Worm (Caenorhabditis elegans) whole organism, L3 larva: ENCODE measurements around the gene ZK1127.12.
"Not testable (repeated sequence)": the region's sequence is repeated elsewhere in the genome, so short reads cannot be mapped to it uniquely, and the experiment has no call there.

Source experiments
- R02D3.7 ChIP-seq: fragments of 150-350 bp; optimal IDR thresholded peaks from 2 replicates; lab custom pipeline; 2014; ENCODE audit warnings: missing biosample characterization, missing genetic modification characterization
- ama-1 ChIP-seq: fragments of 150-350 bp; optimal IDR thresholded peaks from 2 replicates; lab custom pipeline; 2018
- ceh-28 ChIP-seq: fragments of 150-350 bp; optimal IDR thresholded peaks from 2 replicates; lab custom pipeline; 2014; ENCODE audit warnings: missing biosample characterization, missing genetic modification reagents, missing genetic modification characterization
- ceh-82 ChIP-seq: fragments of 150-350 bp; optimal IDR thresholded peaks from 2 replicates; lab custom pipeline; 2014; ENCODE audit warnings: missing biosample characterization, missing genetic modification characterization
- daf-12 ChIP-seq: fragments of 150-350 bp; optimal IDR thresholded peaks from 2 replicates; lab custom pipeline; 2014; ENCODE audit warnings: missing biosample characterization, missing genetic modification reagents, missing genetic modification characterization
- egl-5 ChIP-seq: fragments of 150-350 bp; optimal IDR thresholded peaks from 2 replicates; lab custom pipeline; 2017; ENCODE audit warnings: missing biosample characterization, missing genetic modification reagents, missing genetic modification characterization, inconsistent platforms
- elt-1 ChIP-seq: fragments of 150-350 bp; optimal IDR thresholded peaks from 2 replicates; lab custom pipeline; 2014; ENCODE audit warnings: missing biosample characterization, missing genetic modification characterization
- elt-2 ChIP-seq: sonication (generic microtip); optimal IDR thresholded peaks from 2 replicates; lab custom pipeline; 2016; ENCODE audit warnings: missing genetic modification reagents, mild to moderate bottlenecking, missing genetic modification characterization, missing compliant biosample characterization
- fkh-10 ChIP-seq: sonication (generic microtip); optimal IDR thresholded peaks from 2 replicates; lab custom pipeline; 2017; ENCODE audit warnings: missing biosample characterization, missing genetic modification reagents, missing genetic modification characterization
- fkh-2 ChIP-seq: fragments of 150-350 bp; optimal IDR thresholded peaks from 2 replicates; lab custom pipeline; 2014; ENCODE audit warnings: missing biosample characterization, missing genetic modification reagents, missing genetic modification characterization
- hmg-11 ChIP-seq: sonication (generic microtip); optimal IDR thresholded peaks from 2 replicates; lab custom pipeline; 2016; ENCODE audit warnings: missing genetic modification characterization, missing compliant biosample characterization
- lin-39 ChIP-seq: fragments of 150-350 bp; optimal IDR thresholded peaks from 2 replicates; lab custom pipeline; 2018; ENCODE audit warnings: missing biosample characterization, missing genetic modification reagents, missing genetic modification characterization
- mdl-1 ChIP-seq: fragments of 150-350 bp; optimal IDR thresholded peaks from 2 replicates; lab custom pipeline; 2014; ENCODE audit warnings: missing biosample characterization, missing genetic modification characterization
- mml-1 ChIP-seq: fragments of 150-350 bp; sonication (generic microtip); optimal IDR thresholded peaks from 3 replicates; lab custom pipeline; 2014; ENCODE audit warnings: missing biosample characterization, missing genetic modification characterization
- nfya-1 ChIP-seq: sonication (generic microtip); optimal IDR thresholded peaks from 2 replicates; lab custom pipeline; 2017; ENCODE audit warnings: missing genetic modification characterization, mild to moderate bottlenecking, missing compliant biosample characterization, antibody characterized with exemption, moderate library complexity; ENCODE audit not compliant: insufficient read depth
- nhr-11 ChIP-seq: fragments of 150-350 bp; optimal IDR thresholded peaks from 2 replicates; lab custom pipeline; 2014; ENCODE audit warnings: missing biosample characterization, missing genetic modification characterization
- nhr-25 ChIP-seq: sonication (generic microtip); optimal IDR thresholded peaks from 2 replicates; lab custom pipeline; 2017; ENCODE audit warnings: missing biosample characterization, missing genetic modification characterization
- nhr-43 ChIP-seq: sonication (generic microtip); optimal IDR thresholded peaks from 2 replicates; lab custom pipeline; 2016; ENCODE audit warnings: mild to moderate bottlenecking, missing genetic modification characterization, missing compliant biosample characterization; ENCODE audit not compliant: poor library complexity, severe bottlenecking
- nhr-67 ChIP-seq: fragments of 150-350 bp; optimal IDR thresholded peaks from 2 replicates; lab custom pipeline; 2014; ENCODE audit warnings: missing biosample characterization, missing genetic modification characterization
- nhr-76 ChIP-seq: fragments of 150-350 bp; sonication (generic microtip); optimal IDR thresholded peaks from 5 replicates; lab custom pipeline; 2014; ENCODE audit warnings: missing biosample characterization, missing genetic modification characterization
- sea-2 ChIP-seq: fragments of 150-350 bp; sonication (generic microtip); optimal IDR thresholded peaks from 4 replicates; lab custom pipeline; 2014; ENCODE audit warnings: missing biosample characterization, missing genetic modification reagents, missing genetic modification characterization
- skn-1 ChIP-seq: fragments of 150-350 bp; optimal IDR thresholded peaks from 2 replicates; lab custom pipeline; 2014; ENCODE audit warnings: missing biosample characterization, missing genetic modification characterization
- tbx-2 ChIP-seq: sonication (generic microtip); optimal IDR thresholded peaks from 2 replicates; lab custom pipeline; 2016; ENCODE audit warnings: mild to moderate bottlenecking, missing genetic modification characterization, missing compliant biosample characterization
- unc-39 ChIP-seq: sonication (generic microtip); optimal IDR thresholded peaks from 4 replicates; lab custom pipeline; 2017; ENCODE audit warnings: missing biosample characterization, missing genetic modification characterization
- unc-62 ChIP-seq: fragments of 150-350 bp; sonication (generic microtip); optimal IDR thresholded peaks from 4 replicates; lab custom pipeline; 2014; ENCODE audit warnings: missing biosample characterization, missing genetic modification reagents, missing genetic modification characterization
- zag-1 ChIP-seq: fragments of 150-350 bp; optimal IDR thresholded peaks from 2 replicates; lab custom pipeline; 2014; ENCODE audit warnings: missing biosample characterization, missing genetic modification characterization
- ztf-11 ChIP-seq: fragments of 150-350 bp; optimal IDR thresholded peaks from 2 replicates; lab custom pipeline; 2014; ENCODE audit warnings: missing biosample characterization, missing genetic modification characterization

ZK1127.12 gene

DNA sequence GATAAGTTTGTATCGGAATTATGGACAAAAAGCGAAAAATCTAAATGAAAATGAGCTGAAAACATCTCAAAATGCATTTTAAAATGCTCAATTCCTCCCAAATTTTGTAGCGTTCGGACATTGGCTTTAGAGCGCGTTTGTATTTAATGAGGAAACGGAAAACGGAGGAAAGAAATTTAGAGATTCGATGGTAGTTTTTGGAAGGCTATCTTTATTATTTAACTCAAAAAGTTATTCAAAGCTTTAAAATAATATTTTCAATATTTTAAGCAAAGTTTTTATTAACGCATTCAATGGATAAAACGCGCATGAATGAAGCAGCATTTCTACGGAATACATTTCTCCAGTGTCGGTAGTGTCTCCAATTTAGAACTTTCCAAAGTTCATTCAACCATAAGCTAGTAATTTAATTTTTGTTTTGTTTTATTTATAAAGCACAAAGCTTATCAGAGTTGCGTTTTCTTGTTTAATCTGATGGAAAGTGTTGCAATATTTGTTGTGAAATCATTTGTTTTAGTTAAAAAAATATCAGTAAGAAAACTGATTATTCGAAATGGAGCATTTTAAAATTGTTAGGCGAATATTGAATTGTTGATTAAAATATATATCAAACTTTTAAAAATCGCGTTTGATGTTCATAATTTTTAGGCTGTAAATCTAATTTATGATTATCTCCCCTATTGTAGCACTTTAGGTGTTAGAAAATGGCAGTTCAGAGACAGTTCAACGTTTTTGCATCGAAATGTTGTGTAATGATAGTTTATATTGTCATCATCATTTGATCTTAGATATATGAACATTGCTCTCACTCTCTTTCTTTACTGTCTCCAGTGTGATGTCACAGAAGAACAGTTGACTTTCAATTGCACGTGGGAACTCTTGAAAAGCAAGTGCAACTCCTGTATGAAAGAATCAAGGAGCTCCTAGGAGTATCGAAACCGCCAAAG lies 21.0 kb downstream of the ZK1127.12 start (continued):
- peak; percentile 62 for TF ChIP-seq nfya-1
- TF ChIP-seq hmg-11 (tag; lab: Kevin White, UChicago) = no peak
- no peak for TF ChIP-seq nhr-67 (tag; lab: Kevin White, UChicago)
- no peak for TF ChIP-seq ama-1 (lab: Kevin White, UChicago)
- TF ChIP-seq mml-1 (tag; lab: Kevin White, UChicago) = no peak
- TF ChIP-seq lin-39 = no peak
- no peak for TF ChIP-seq R02D3.7 (tag; lab: Kevin White, UChicago)
- TF ChIP-seq unc-39 (tag; lab: Kevin White, UChicago) = no peak
- no peak for TF ChIP-seq sea-2 (GFP tag; lab: Kevin White, UChicago)

DNA sequence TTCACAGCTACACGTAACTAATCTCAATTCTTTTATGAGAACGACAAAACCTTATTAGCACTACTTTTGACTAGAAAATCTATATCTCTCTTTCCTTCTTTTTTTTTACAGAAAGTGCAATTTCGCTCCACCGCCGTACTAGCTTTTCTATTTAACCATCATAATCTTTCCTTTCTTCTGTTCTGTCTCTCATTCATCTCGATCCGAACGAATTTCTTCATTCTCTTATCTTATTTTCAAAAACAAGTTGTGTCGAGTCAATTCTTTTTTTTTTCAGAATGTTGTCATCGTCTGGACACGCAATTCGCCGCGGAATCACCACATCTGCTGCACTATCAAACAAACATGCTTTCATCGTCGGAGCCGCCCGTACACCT lies 21.6 kb downstream of the ZK1127.12 start, which contains the start of gene kat-1:
Gene kat-1 (plus strand): TSS at position 278 of the 377 bp plus-strand sequence.
- no peak for TF ChIP-seq nhr-11 (tag; lab: Kevin White, UChicago)
- no peak for TF ChIP-seq skn-1 (tag; lab: Kevin White, UChicago)
- TF ChIP-seq elt-2 (tag; lab: Kevin White, UChicago) = no peak
- no peak for TF ChIP-seq unc-62 (GFP tag; lab: Kevin White, UChicago)
- no peak for TF ChIP-seq sea-2 (GFP tag; lab: Kevin White, UChicago)
- TF ChIP-seq tbx-2 (tag; lab: Kevin White, UChicago) = no peak
- no peak for TF ChIP-seq unc-39 (tag; lab: Kevin White, UChicago)
- TF ChIP-seq fkh-10 = no peak
- TF ChIP-seq ceh-82 (tag; lab: Kevin White, UChicago) = no peak
- TF ChIP-seq egl-5 (tag; lab: Kevin White, UChicago) = no peak
- TF ChIP-seq daf-12 (tag; lab: Kevin White, UChicago) = no peak
- no peak for TF ChIP-seq elt-1 (tag; lab: Kevin White, UChicago)
- no peak for TF ChIP-seq ceh-28 (tag; lab: Kevin White, UChicago)
- TF ChIP-seq, all 47 proteins: peak for 0

DNA sequence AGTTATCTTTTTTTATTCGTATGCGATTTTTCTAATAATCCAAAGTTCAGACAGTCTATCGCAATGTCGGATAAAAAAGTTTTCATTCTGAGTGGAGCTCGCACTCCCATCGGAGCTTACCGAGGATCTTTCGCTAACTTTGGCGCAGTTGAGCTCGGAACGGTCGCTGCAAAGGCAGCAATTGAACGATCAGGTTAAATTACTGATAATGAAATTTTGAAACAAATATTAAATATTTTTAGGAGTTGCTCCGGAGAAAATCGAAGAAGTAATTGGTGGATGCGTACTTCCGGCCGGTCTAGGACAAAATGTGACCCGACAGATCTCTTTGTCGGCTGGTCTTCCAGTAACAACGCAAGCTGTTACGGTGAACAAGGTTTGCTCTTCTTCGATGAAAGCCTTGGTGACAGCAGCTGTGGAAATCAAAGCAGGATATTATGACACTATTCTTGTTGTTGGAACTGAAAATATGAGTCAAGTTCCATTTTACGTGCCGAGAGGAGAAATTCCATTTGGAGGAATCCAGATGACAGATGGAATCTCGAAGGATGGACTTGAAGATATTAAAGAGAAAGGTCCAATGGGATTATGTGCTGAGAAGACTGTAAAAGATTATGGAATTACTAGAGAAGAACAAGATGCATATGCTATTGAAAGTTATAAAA lies 23.8 kb downstream of the ZK1127.12 start, which contains the start of gene T02G5.7:
Gene T02G5.7 (plus strand): TSS at position 51 of the 665 bp plus-strand sequence.
- TF ChIP-seq nhr-43 (tag; lab: Kevin White, UChicago) (no peak), ama-1 (lab: Kevin White, UChicago) (peak; percentile 17)
- TF ChIP-seq, all 47 proteins: peak for 1

DNA sequence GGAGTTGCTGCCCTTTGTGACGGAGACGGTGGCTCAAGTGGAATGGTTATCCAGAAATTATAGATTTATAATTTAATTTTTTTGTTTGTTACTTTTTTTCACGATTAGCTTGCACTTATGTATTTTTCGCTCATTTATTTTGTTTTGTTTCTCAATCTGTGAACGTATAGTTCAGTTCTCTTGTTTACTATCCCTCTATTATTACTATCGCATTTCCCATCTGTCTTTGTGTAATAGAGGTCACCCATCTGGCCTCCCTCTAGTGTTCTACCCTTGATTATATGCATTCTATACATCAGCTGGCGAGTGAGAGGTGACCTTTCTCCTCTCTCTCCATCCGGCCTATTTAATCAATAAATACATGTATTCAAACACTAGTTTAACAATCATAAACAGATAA lies 32.1 kb downstream of the ZK1127.12 start, which contains the start of the genes T02G5.14 and T02G5.15:
Gene T02G5.14 (plus strand): TSS at position 301 of the 400 bp plus-strand sequence.
Gene T02G5.15 (plus strand): TSS at position 301 of the 400 bp plus-strand sequence.
- TF ChIP-seq skn-1, fkh-2, zag-1 (tag; lab: Kevin White, UChicago): not testable (repeated sequence)

DNA sequence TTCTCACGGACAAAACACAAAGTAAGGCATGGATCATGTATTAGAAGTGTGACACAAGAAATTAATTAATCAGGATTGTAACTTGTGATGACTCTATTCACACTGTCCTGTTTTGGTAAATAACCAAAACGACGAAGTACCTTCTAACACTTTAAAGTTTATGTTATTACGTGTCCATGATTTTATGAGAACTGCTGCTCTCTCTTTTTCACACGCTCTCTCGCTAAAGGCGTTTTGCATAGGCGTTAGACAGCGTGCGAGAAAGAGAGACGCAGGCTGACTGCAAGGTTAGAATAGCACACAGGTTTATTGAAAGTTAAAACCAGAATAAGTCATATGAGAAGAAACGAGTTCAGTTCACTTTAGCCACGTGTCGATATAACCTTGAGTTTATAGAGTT lies 38.2 kb downstream of the ZK1127.12 start:
- peak; percentile 31 for TF ChIP-seq egl-5 (tag; lab: Kevin White, UChicago)
- TF ChIP-seq ztf-11 (tag; lab: Kevin White, UChicago) = no peak
- peak; percentile 71 for TF ChIP-seq nhr-25

DNA sequence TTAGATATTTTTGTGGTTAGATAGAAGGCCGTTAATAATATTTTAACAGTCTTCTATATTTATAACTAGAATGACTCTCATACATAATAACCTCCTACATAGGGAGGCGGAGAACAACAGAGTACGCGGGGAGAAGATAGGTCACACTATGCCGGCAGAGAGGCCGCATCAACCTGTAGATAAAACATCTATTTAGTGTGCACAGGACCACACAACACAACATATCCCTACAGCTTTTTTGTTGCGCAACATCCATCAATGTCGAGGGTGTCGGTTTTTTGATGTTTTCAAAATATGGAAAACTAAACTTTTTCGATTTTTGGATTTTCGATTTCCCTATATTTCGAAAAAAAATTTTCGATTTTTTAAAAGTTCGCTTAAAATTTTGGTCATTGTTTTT lies 39.0 kb downstream of the ZK1127.12 start:
- TF ChIP-seq daf-12 (tag; lab: Kevin White, UChicago) (no peak), mdl-1 (tag; lab: Kevin White, UChicago) (no peak), nhr-25 (no peak), nhr-76 (tag; lab: Kevin White, UChicago) (no peak), skn-1 (tag; lab: Kevin White, UChicago) (no peak), fkh-10 (no peak), tbx-2 (tag; lab: Kevin White, UChicago) (no peak)
